Worm (Caenorhabditis elegans) whole organism, L3 larva: ENCODE measurements around the gene ptp-1.

Source experiments
- R02D3.7 ChIP-seq: fragments of 150-350 bp; optimal IDR thresholded peaks from 2 replicates; lab custom pipeline; 2014; ENCODE audit warnings: missing biosample characterization, missing genetic modification characterization
- ama-1 ChIP-seq: fragments of 150-350 bp; optimal IDR thresholded peaks from 2 replicates; lab custom pipeline; 2018
- ceh-82 ChIP-seq: fragments of 150-350 bp; optimal IDR thresholded peaks from 2 replicates; lab custom pipeline; 2014; ENCODE audit warnings: missing biosample characterization, missing genetic modification characterization
- egl-27 ChIP-seq: sonication (generic microtip); optimal IDR thresholded peaks from 4 replicates; lab custom pipeline; 2017; ENCODE audit warnings: missing biosample characterization, missing genetic modification reagents, missing genetic modification characterization
- elt-1 ChIP-seq: fragments of 150-350 bp; optimal IDR thresholded peaks from 2 replicates; lab custom pipeline; 2014; ENCODE audit warnings: missing biosample characterization, missing genetic modification characterization
- eor-1 ChIP-seq, 2 experiments: fragments of 150-350 bp; optimal IDR thresholded peaks; 2 replicates each; lab custom pipeline; 2014 to 2018; ENCODE audit warnings: missing biosample characterization in 2 of 2, missing genetic modification characterization in 2 of 2
- fos-1 ChIP-seq: fragments of 150-350 bp; optimal IDR thresholded peaks from 2 replicates; lab custom pipeline; 2014; ENCODE audit warnings: missing biosample characterization, missing genetic modification characterization
- lin-15B ChIP-seq: fragments of 150-350 bp; optimal IDR thresholded peaks from 2 replicates; lab custom pipeline; 2014; ENCODE audit warnings: missing biosample characterization, missing genetic modification characterization
- lsy-12 ChIP-seq: sonication (generic microtip); optimal IDR thresholded peaks from 2 replicates; lab custom pipeline; 2016; ENCODE audit warnings: mild to moderate bottlenecking, missing genetic modification characterization, missing compliant biosample characterization
- nfya-1 ChIP-seq: sonication (generic microtip); optimal IDR thresholded peaks from 2 replicates; lab custom pipeline; 2017; ENCODE audit warnings: missing genetic modification characterization, mild to moderate bottlenecking, missing compliant biosample characterization, antibody characterized with exemption, moderate library complexity; ENCODE audit not compliant: insufficient read depth
- nhr-76 ChIP-seq: fragments of 150-350 bp; sonication (generic microtip); optimal IDR thresholded peaks from 5 replicates; lab custom pipeline; 2014; ENCODE audit warnings: missing biosample characterization, missing genetic modification characterization
- pha-4 ChIP-seq: fragments of 150-350 bp; optimal IDR thresholded peaks from 2 replicates; lab custom pipeline; 2014; ENCODE audit warnings: missing biosample characterization, missing genetic modification reagents, missing genetic modification characterization
- unc-62 ChIP-seq: fragments of 150-350 bp; sonication (generic microtip); optimal IDR thresholded peaks from 4 replicates; lab custom pipeline; 2014; ENCODE audit warnings: missing biosample characterization, missing genetic modification reagents, missing genetic modification characterization
- zag-1 ChIP-seq: fragments of 150-350 bp; optimal IDR thresholded peaks from 2 replicates; lab custom pipeline; 2014; ENCODE audit warnings: missing biosample characterization, missing genetic modification characterization

- TF ChIP-seq elt-1 (tag; lab: Kevin White, UChicago) (no peak), ceh-82 (tag; lab: Kevin White, UChicago) (no peak), egl-27 (tag; lab: Kevin White, UChicago) (no peak), fos-1 (no peak), lin-15B (tag; lab: Kevin White, UChicago) (no peak), nfya-1 (tag; lab: Kevin White, UChicago) (no peak), lsy-12 (no peak), ama-1 (no peak), nhr-76 (tag; lab: Kevin White, UChicago) (no peak), zag-1 (tag; lab: Kevin White, UChicago) (no peak), R02D3.7 (tag; lab: Kevin White, UChicago) (no peak), unc-62 (GFP tag; lab: Kevin White, UChicago) (no peak), pha-4 (tag; lab: Kevin White, UChicago) (no peak), eor-1 (tag; optimal IDR thresholded peaks at IDR 0.05; lab: Kevin White, UChicago) (no peak)
These were observed 43.6 kb downstream of the ptp-1 start for ce11 chrIII:3634158-3634557.
